Fruit fly (Drosophila melanogaster): ENCODE data around the gene CG13305.
A peak's percentile ranks its signal among the peaks of the same experiment; 100 is the strongest.

Gene CG13305

dm6 chr3L:8672199-8673059, 25.8 kb upstream of the CG13305 start (continued):
- TF ChIP-seq wor (GFP tag; IDR thresholded peaks at IDR 0.05): no peak
- peak; percentile 58 for TF ChIP-seq CG13775 (GFP tag; optimal IDR thresholded peaks at IDR 0.05)
- no peak for TF ChIP-seq Atf3 (GFP tag; optimal IDR thresholded peaks at IDR 0.05)
- peak; percentile 54 for TF ChIP-seq Hmr (GFP tag; optimal IDR thresholded peaks at IDR 0.05)
- TF ChIP-seq slou (GFP tag; optimal IDR thresholded peaks at IDR 0.05): no peak
- TF ChIP-seq CG11696 (GFP tag; IDR thresholded peaks at IDR 0.05): no peak
- TF ChIP-seq sd (tag; optimal IDR thresholded peaks at IDR 0.05): peak; percentile 23
- TF ChIP-seq CG13287 (GFP tag; IDR thresholded peaks at IDR 0.05; ENCODE audit: partially characterized antibody): no peak
- no peak for TF ChIP-seq mld (GFP tag; IDR thresholded peaks at IDR 0.05; ENCODE audit: partially characterized antibody)
- no peak for TF ChIP-seq pita (GFP tag; optimal IDR thresholded peaks at IDR 0.05)
- TF ChIP-seq HLH54F (GFP tag; optimal IDR thresholded peaks at IDR 0.05): peak; percentile 30
- peak; percentile 75 for TF ChIP-seq Med (GFP tag)
- no peak for TF ChIP-seq CG10959 (GFP tag; IDR thresholded peaks at IDR 0.05)
- TF ChIP-seq NfI (GFP tag; optimal IDR thresholded peaks at IDR 0.05): peak; percentile 25
- TF ChIP-seq nom (GFP tag; optimal IDR thresholded peaks at IDR 0.05): no peak
- TF ChIP-seq crol (GFP tag; IDR thresholded peaks at IDR 0.05): peak; percentile 95
- peak; percentile 69 for TF ChIP-seq sug (tag; optimal IDR thresholded peaks at IDR 0.05)
- peak; percentile 64 for TF ChIP-seq Rfx (GFP tag; IDR thresholded peaks at IDR 0.05)
- peak; percentile 41 for TF ChIP-seq caup (GFP tag; optimal IDR thresholded peaks at IDR 0.05; ENCODE audit: severe bottlenecking)
- no peak for TF ChIP-seq bowl (GFP tag; IDR thresholded peaks at IDR 0.05)
- TF ChIP-seq zfh2 (GFP tag; optimal IDR thresholded peaks at IDR 0.05): peak; percentile 27
- TF ChIP-seq tgo (GFP tag; IDR thresholded peaks at IDR 0.05): peak; percentile 31; the same call in 1 of the 3 replicates
- peak; percentile 35 for TF ChIP-seq CG12155 (GFP tag; optimal IDR thresholded peaks at IDR 0.05)
- no peak for TF ChIP-seq MESR4 (GFP tag; optimal IDR thresholded peaks at IDR 0.05)
- TF ChIP-seq E2f1 (GFP tag; IDR thresholded peaks at IDR 0.05): peak; percentile 17; the same call in 1 of the 2 replicates
- TF ChIP-seq sob (GFP tag; IDR thresholded peaks at IDR 0.05): 0 out of 2 replicates have a peak, but pooled peaks have one; percentile 11
- TF ChIP-seq ind (GFP tag; optimal IDR thresholded peaks at IDR 0.05): peak; percentile 28
- no peak for TF ChIP-seq CG16779 (GFP tag; IDR thresholded peaks at IDR 0.05)
- TF ChIP-seq MTF-1 (GFP tag; optimal IDR thresholded peaks at IDR 0.05; ENCODE audit: borderline replicate concordance): no peak
- TF ChIP-seq az2 (GFP tag; optimal IDR thresholded peaks at IDR 0.05): no peak
- TF ChIP-seq fru (optimal IDR thresholded peaks at IDR 0.05): no peak
- peak; percentile 40 for TF ChIP-seq CG30403 (GFP tag; optimal IDR thresholded peaks at IDR 0.05)
- no peak for TF ChIP-seq br (optimal IDR thresholded peaks at IDR 0.05)
- no peak for TF ChIP-seq C15 (GFP tag; IDR thresholded peaks at IDR 0.05)
- TF ChIP-seq Deaf1 (tag; optimal IDR thresholded peaks at IDR 0.05): peak; percentile 26
- no peak for TF ChIP-seq crp (GFP tag; optimal IDR thresholded peaks at IDR 0.05)
- TF ChIP-seq D19A (tag; optimal IDR thresholded peaks at IDR 0.05): no peak
- no peak for TF ChIP-seq CG10321 (GFP tag; IDR thresholded peaks at IDR 0.05)
- TF ChIP-seq maf-S (GFP tag; optimal IDR thresholded peaks at IDR 0.05): peak; percentile 21
- no peak for TF ChIP-seq CG31388 (GFP tag; optimal IDR thresholded peaks at IDR 0.05)
- peak; percentile 80 for TF ChIP-seq lbe (GFP tag; optimal IDR thresholded peaks at IDR 0.05)
- TF ChIP-seq emc (GFP tag; optimal IDR thresholded peaks at IDR 0.05): no peak
- no peak for TF ChIP-seq crc (GFP tag; optimal IDR thresholded peaks at IDR 0.05)
- peak; percentile 26 for TF ChIP-seq CG10366 (GFP tag; IDR thresholded peaks at IDR 0.05)
- TF ChIP-seq Pdp1 (GFP tag; optimal IDR thresholded peaks at IDR 0.05): peak; percentile 20 to 24
- no peak for TF ChIP-seq bbx (GFP tag; IDR thresholded peaks at IDR 0.05; ENCODE audit: partially characterized antibody)
- TF ChIP-seq zf30C (GFP tag; optimal IDR thresholded peaks at IDR 0.05): peak; percentile 1
- no peak for TF ChIP-seq nau (GFP tag; optimal IDR thresholded peaks at IDR 0.05)
- TF ChIP-seq bsh (GFP tag; optimal IDR thresholded peaks at IDR 0.05): peak in 1 of 2 experiments; percentile 9
